Fruit fly (Drosophila melanogaster) whole organism, prepupa: ENCODE data around the gene TwdlF.

Experiments used
- CG16779 ChIP-seq: fragments of 200-800 bp; sonication (Bioruptor generic); optimal IDR thresholded peaks from 3 replicates; lab custom pipeline; 2017; ENCODE audit warnings: missing biosample characterization, mild to moderate bottlenecking, missing genetic modification characterization
- CG3032 ChIP-seq: fragments of 200-800 bp; optimal IDR thresholded peaks from 2 replicates; lab custom pipeline; 2019; ENCODE audit warnings: missing biosample characterization, mild to moderate bottlenecking, missing genetic modification characterization, moderate library complexity
- CG32006 ChIP-seq: fragments of 200-800 bp; sonication (Bioruptor generic); optimal IDR thresholded peaks from 3 replicates; lab custom pipeline; 2017; ENCODE audit warnings: missing biosample characterization, mild to moderate bottlenecking, missing genetic modification characterization
- CG6854 ChIP-seq: fragments of 200-800 bp; sonication (Bioruptor generic); optimal IDR thresholded peaks from 2 replicates; lab custom pipeline; 2017; ENCODE audit warnings: missing biosample characterization, mild to moderate bottlenecking, missing genetic modification characterization
- Sox15 ChIP-seq: fragments of 200-800 bp; sonication (Bioruptor generic); optimal IDR thresholded peaks from 3 replicates; lab custom pipeline; 2016; ENCODE audit warnings: missing biosample characterization, missing genetic modification characterization
- dac ChIP-seq: fragments of 200-800 bp; sonication (Bioruptor generic); optimal IDR thresholded peaks from 2 replicates; lab custom pipeline; 2017; ENCODE audit warnings: missing biosample characterization, mild to moderate bottlenecking, missing genetic modification characterization
- fd85E ChIP-seq: fragments of 200-800 bp; sonication (Bioruptor generic); optimal IDR thresholded peaks from 3 replicates; lab custom pipeline; 2016; ENCODE audit warnings: missing biosample characterization, missing genetic modification characterization
- lz ChIP-seq: fragments of 200-800 bp; sonication (Bioruptor generic); optimal IDR thresholded peaks from 3 replicates; lab custom pipeline; 2016; ENCODE audit warnings: missing biosample characterization, missing genetic modification characterization
- pdm3 ChIP-seq: fragments of 200-800 bp; sonication (Bioruptor generic); optimal IDR thresholded peaks from 3 replicates; lab custom pipeline; 2016; ENCODE audit warnings: missing biosample characterization, missing genetic modification characterization

dm6 chr3R:4215264-4215993, 31.4 kb upstream of the TwdlF start, which contains the start of gene CG14636:
- no peak for TF ChIP-seq CG6854
- TF ChIP-seq CG16779 (tag; lab: Kevin White, UChicago) = no peak
- peak; percentile 46 for TF ChIP-seq lz (GFP tag; lab: Kevin White, UChicago)
- peak; percentile 40 for TF ChIP-seq dac
- TF ChIP-seq CG3032 (tag; lab: Kevin White, UChicago) = peak; percentile 47
- peak; percentile 68 for TF ChIP-seq CG32006 (GFP tag; lab: Kevin White, UChicago)
- peak; percentile 13 for TF ChIP-seq fd85E (GFP tag; lab: Kevin White, UChicago)
- peak; percentile 76 for TF ChIP-seq pdm3 (GFP tag; lab: Kevin White, UChicago)
- peak; percentile 70 for TF ChIP-seq Sox15
